Fruit fly (Drosophila melanogaster) Kc167 (cell line): ENCODE data around the gene CG15043.

Experiments
- Myc ChIP-seq: fragments of >200 bp; optimal IDR thresholded peaks from 2 replicates; lab custom pipeline; 2017; ENCODE audit warnings: missing external identifiers
- Sin3A ChIP-seq: fragments of >200 bp; optimal IDR thresholded peaks from 2 replicates; lab custom pipeline; 2018; ENCODE audit warnings: missing external identifiers
- h ChIP-seq: fragments of >200 bp; optimal IDR thresholded peaks from 3 replicates; lab custom pipeline; 2018; ENCODE audit warnings: missing external identifiers
- insv ChIP-seq: fragments of >200 bp; optimal IDR thresholded peaks from 3 replicates; lab custom pipeline; 2018; ENCODE audit warnings: missing external identifiers
- psq ChIP-seq: fragments of >200 bp; optimal IDR thresholded peaks from 2 replicates; lab custom pipeline; 2017; ENCODE audit warnings: missing external identifiers

DNA sequence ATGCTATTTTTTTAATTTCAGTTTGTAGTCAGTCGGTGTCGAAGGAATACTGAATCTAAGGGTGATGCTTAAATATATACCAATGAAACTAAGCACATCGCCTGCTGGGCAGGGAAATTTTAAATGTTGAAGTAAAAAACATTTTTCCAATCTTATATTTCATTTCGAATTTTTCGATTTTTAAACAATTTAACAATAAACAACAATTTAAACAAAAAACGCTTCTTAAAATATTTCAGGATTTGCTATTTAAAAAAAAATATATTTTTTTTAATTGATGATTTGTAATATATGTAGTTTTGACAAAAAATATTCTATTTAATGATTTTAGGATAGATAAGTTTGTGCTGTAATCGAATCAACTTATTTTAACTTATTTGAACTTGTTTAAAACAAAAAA is 20.8 kb upstream of the CG15043 start, which contains the start of gene CG6470:
- TF ChIP-seq h, result no peak
- no peak for TF ChIP-seq psq (lab: Kevin White, UChicago)
- TF ChIP-seq Sin3A (lab: Kevin White, UChicago), result no peak
- TF ChIP-seq insv (lab: Kevin White, UChicago), result no peak
- no peak for TF ChIP-seq Myc (lab: Kevin White, UChicago)
